Fruit fly (Drosophila melanogaster) whole organism, embryonic: ENCODE measurements around the gene CG13694.

ENCODE experiments used
- ATbp ChIP-seq: fragments of 200-800 bp; sonication (Bioruptor generic); optimal IDR thresholded peaks from 2 replicates; lab custom pipeline; 2017; ENCODE audit warnings: missing biosample characterization, mild to moderate bottlenecking, missing genetic modification characterization, missing genetic modification reagents
- CG10979 ChIP-seq: fragments of 200-800 bp; sonication (Bioruptor generic); optimal IDR thresholded peaks from 2 replicates; lab custom pipeline; 2018; ENCODE audit warnings: missing biosample characterization, mild to moderate bottlenecking, missing genetic modification characterization, moderate library complexity
- CG11560 ChIP-seq: fragments of 200-800 bp; sonication (Bioruptor generic); IDR thresholded peaks from 3 replicates; pipeline ENCODE4 v1.3.6; 2022; ENCODE audit warnings: missing biosample characterization, missing genetic modification characterization
- CG16815 ChIP-seq: fragments of 200-800 bp; sonication (Bioruptor generic); optimal IDR thresholded peaks from 3 replicates; lab custom pipeline; 2017; ENCODE audit warnings: missing biosample characterization, mild to moderate bottlenecking, missing genetic modification characterization
- CG17612 ChIP-seq: fragments of 200-800 bp; sonication (Bioruptor generic); IDR thresholded peaks from 2 replicates; pipeline ENCODE4 v1.3.6; 2022; ENCODE audit warnings: missing biosample characterization, missing genetic modification characterization
- CG18619 ChIP-seq: fragments of 200-800 bp; sonication (Bioruptor generic); optimal IDR thresholded peaks from 3 replicates; lab custom pipeline; 2017; ENCODE audit warnings: missing biosample characterization, mild to moderate bottlenecking, missing genetic modification characterization
- CG2120 ChIP-seq: fragments of 200-800 bp; sonication (Bioruptor generic); optimal IDR thresholded peaks from 3 replicates; lab custom pipeline; 2016; ENCODE audit warnings: missing biosample characterization, missing genetic modification characterization
- CG2875 ChIP-seq: fragments of 200-800 bp; sonication (Bioruptor generic); optimal IDR thresholded peaks from 2 replicates; lab custom pipeline; 2017; ENCODE audit warnings: missing biosample characterization, mild to moderate bottlenecking, missing genetic modification characterization, missing genetic modification reagents
- CG42726 ChIP-seq: fragments of 200-800 bp; sonication (Bioruptor generic); IDR thresholded peaks from 2 replicates; pipeline ENCODE4 v1.3.6; 2022; ENCODE audit warnings: missing biosample characterization, missing genetic modification characterization; ENCODE audit not compliant: partially characterized antibody
- CG4730 ChIP-seq: fragments of 200-800 bp; sonication (Bioruptor generic); IDR thresholded peaks from 2 replicates; pipeline ENCODE4 v1.3.6; 2022; ENCODE audit warnings: missing biosample characterization, missing genetic modification characterization
- CG8281 ChIP-seq: fragments of 200-800 bp; sonication (Bioruptor generic); optimal IDR thresholded peaks from 2 replicates; lab custom pipeline; 2018; ENCODE audit warnings: missing biosample characterization, mild to moderate bottlenecking, missing genetic modification characterization, moderate library complexity
- Dref ChIP-seq: fragments of 200-800 bp; sonication (Bioruptor generic); IDR thresholded peaks from 2 replicates; pipeline ENCODE4 v1.3.6; 2022; ENCODE audit warnings: missing biosample characterization, missing genetic modification characterization
- HLH3B ChIP-seq: fragments of 200-800 bp; sonication (Bioruptor generic); IDR thresholded peaks from 2 replicates; pipeline ENCODE4 v1.3.6; 2022; ENCODE audit warnings: missing biosample characterization, missing genetic modification characterization
- Hand ChIP-seq: fragments of 200-800 bp; sonication (Bioruptor generic); optimal IDR thresholded peaks from 2 replicates; lab custom pipeline; 2017; ENCODE audit warnings: mild to moderate bottlenecking, missing biosample characterization, missing genetic modification reagents, missing genetic modification characterization
- Lhr ChIP-seq: fragments of 200-800 bp; sonication (Bioruptor generic); optimal IDR thresholded peaks from 3 replicates; lab custom pipeline; 2017; ENCODE audit warnings: mild to moderate bottlenecking, missing biosample characterization, missing genetic modification reagents, missing genetic modification characterization
- Lim3 ChIP-seq: fragments of 200-800 bp; sonication (Bioruptor generic); IDR thresholded peaks from 2 replicates; pipeline ENCODE4 v1.3.6; 2022; ENCODE audit warnings: missing biosample characterization, missing genetic modification characterization
- Med ChIP-seq: fragments of 200-800 bp; sonication (Bioruptor generic); peaks from one replicate; lab custom pipeline; 2016; ENCODE audit warnings: missing biosample characterization, missing genetic modification characterization, mild to moderate bottlenecking, inconsistent platforms, moderate library complexity
- Mes4 ChIP-seq: fragments of 200-800 bp; sonication (Bioruptor generic); optimal IDR thresholded peaks from 2 replicates; lab custom pipeline; 2016; ENCODE audit warnings: missing biosample characterization, missing genetic modification characterization
- Nf-YA ChIP-seq: fragments of 200-800 bp; sonication (Bioruptor generic); IDR thresholded peaks from 2 replicates; pipeline ENCODE4 v1.3.6; 2022; ENCODE audit warnings: missing biosample characterization, missing genetic modification characterization
- Opbp ChIP-seq: fragments of 200-800 bp; sonication (Bioruptor generic); IDR thresholded peaks from 3 replicates; pipeline ENCODE4 v1.3.6; 2022; ENCODE audit warnings: missing biosample characterization, missing genetic modification characterization; ENCODE audit not compliant: partially characterized antibody
- Scr ChIP-seq: fragments of 200-800 bp; sonication (Bioruptor generic); IDR thresholded peaks from 2 replicates; pipeline ENCODE4 v1.3.6; 2022; ENCODE audit warnings: missing biosample characterization, missing genetic modification characterization; ENCODE audit not compliant: partially characterized antibody
- Ssrp ChIP-seq: fragments of 200-800 bp; sonication (Bioruptor generic); optimal IDR thresholded peaks from 2 replicates; lab custom pipeline; 2018; ENCODE audit warnings: missing biosample characterization, mild to moderate bottlenecking, missing genetic modification characterization, moderate library complexity
- Taf1 ChIP-seq: fragments of 200-800 bp; sonication (Bioruptor generic); IDR thresholded peaks from 2 replicates; pipeline ENCODE4 v1.3.6; 2022; ENCODE audit warnings: missing biosample characterization, missing genetic modification characterization
- Vsx1 ChIP-seq: fragments of 200-800 bp; sonication (Bioruptor generic); optimal IDR thresholded peaks from 2 replicates; lab custom pipeline; 2017; ENCODE audit warnings: missing biosample characterization, mild to moderate bottlenecking, missing genetic modification characterization, missing genetic modification reagents
- ac ChIP-seq: fragments of 200-800 bp; sonication (Bioruptor generic); optimal IDR thresholded peaks from 3 replicates; lab custom pipeline; 2017; ENCODE audit warnings: missing biosample characterization, mild to moderate bottlenecking, missing genetic modification characterization
- chinmo ChIP-seq: fragments of 200-800 bp; sonication (Bioruptor generic); IDR thresholded peaks from 4 replicates; pipeline ENCODE4 v1.3.6; 2022; ENCODE audit warnings: missing biosample characterization, missing genetic modification characterization; ENCODE audit not compliant: partially characterized antibody
- chn ChIP-seq: fragments of 200-800 bp; sonication (Bioruptor generic); optimal IDR thresholded peaks from 2 replicates; lab custom pipeline; 2016; ENCODE audit warnings: missing biosample characterization, missing genetic modification characterization
- crol ChIP-seq: fragments of 200-800 bp; sonication (Bioruptor generic); IDR thresholded peaks from 2 replicates; pipeline ENCODE4 v1.3.6; 2022; ENCODE audit warnings: missing biosample characterization, missing genetic modification characterization
- crp ChIP-seq, 2 experiments: fragments of 200-800 bp; sonication (Bioruptor generic); optimal IDR thresholded peaks; 2 replicates in 1 of 2; 3 replicates in 1 of 2; lab custom pipeline; 2017; ENCODE audit warnings: missing biosample characterization in 2 of 2, missing genetic modification characterization in 2 of 2, mild to moderate bottlenecking in 1 of 2, moderate library complexity in 1 of 2
- dimm ChIP-seq: fragments of 200-800 bp; sonication (Bioruptor generic); IDR thresholded peaks from 2 replicates; pipeline ENCODE4 v1.3.6; 2022; ENCODE audit warnings: missing biosample characterization, missing genetic modification characterization
- ems ChIP-seq: fragments of 200-800 bp; sonication (Bioruptor generic); optimal IDR thresholded peaks from 3 replicates; lab custom pipeline; 2016; ENCODE audit warnings: missing biosample characterization, missing genetic modification characterization
- fru ChIP-seq: fragments of >200 bp; optimal IDR thresholded peaks from 2 replicates; lab custom pipeline; 2017
- grau ChIP-seq: fragments of 200-800 bp; optimal IDR thresholded peaks from 3 replicates; lab custom pipeline; 2019; ENCODE audit warnings: missing biosample characterization, mild to moderate bottlenecking, missing genetic modification characterization, moderate library complexity
- grn ChIP-seq: fragments of 200-800 bp; sonication (Bioruptor generic); optimal IDR thresholded peaks from 3 replicates; lab custom pipeline; 2017; ENCODE audit warnings: missing biosample characterization, missing genetic modification characterization
- jing ChIP-seq: fragments of 200-800 bp; sonication (Bioruptor generic); optimal IDR thresholded peaks from 2 replicates; lab custom pipeline; 2018; ENCODE audit warnings: missing biosample characterization, mild to moderate bottlenecking, missing genetic modification characterization
- klu ChIP-seq: fragments of 200-800 bp; sonication (Bioruptor generic); IDR thresholded peaks from 2 replicates; pipeline ENCODE4 v1.3.6; 2022; ENCODE audit warnings: missing biosample characterization, missing genetic modification characterization
- luna ChIP-seq: fragments of 200-800 bp; sonication (Bioruptor generic); optimal IDR thresholded peaks from 2 replicates; lab custom pipeline; 2016; ENCODE audit warnings: missing biosample characterization, missing genetic modification characterization
- otp ChIP-seq: fragments of 200-800 bp; sonication (Bioruptor generic); IDR thresholded peaks from 3 replicates; pipeline ENCODE4, ENCODE4 v1.3.6; 2022; ENCODE audit warnings: missing biosample characterization, missing genetic modification characterization
- p53 ChIP-seq: fragments of 200-800 bp; sonication (Bioruptor generic); optimal IDR thresholded peaks from 2 replicates; lab custom pipeline; 2016; ENCODE audit warnings: missing biosample characterization, missing genetic modification characterization
- pan ChIP-seq, 4 experiments: fragments of >200 bp in 3 of 4; fragments of 200-800 bp in 1 of 4; sonication (Bioruptor generic) in 1 of 4; optimal IDR thresholded peaks in 3 of 4; IDR thresholded peaks in 1 of 4; 2 replicates each; pipeline versions ENCODE4 v1.3.6 to Lab custom; 2017 to 2022; ENCODE audit warnings: missing biosample characterization in 2 of 4, missing genetic modification characterization in 2 of 4, mixed read lengths in 1 of 4
- pb ChIP-seq: fragments of 200-800 bp; sonication (Bioruptor generic); optimal IDR thresholded peaks from 3 replicates; lab custom pipeline; 2016; ENCODE audit warnings: missing biosample characterization, missing genetic modification characterization
- psq ChIP-seq: fragments of 200-800 bp; sonication (Bioruptor generic); optimal IDR thresholded peaks from 2 replicates; lab custom pipeline; 2017; ENCODE audit warnings: missing biosample characterization, missing genetic modification characterization
- shn ChIP-seq: fragments of 200-800 bp; sonication (Bioruptor generic); optimal IDR thresholded peaks from 3 replicates; lab custom pipeline; 2016; ENCODE audit warnings: missing biosample characterization, missing genetic modification characterization
- sisA ChIP-seq: fragments of 200-800 bp; sonication (Bioruptor generic); IDR thresholded peaks from 2 replicates; pipeline ENCODE4 v1.3.6; 2022; ENCODE audit warnings: missing biosample characterization, missing genetic modification characterization
- sna ChIP-seq: fragments of 200-800 bp; sonication (Bioruptor generic); IDR thresholded peaks from 2 replicates; pipeline ENCODE4 v1.3.6; 2022; ENCODE audit warnings: missing biosample characterization, missing genetic modification characterization; ENCODE audit not compliant: partially characterized antibody
- trem ChIP-seq: fragments of 200-800 bp; optimal IDR thresholded peaks from 3 replicates; lab custom pipeline; 2019; ENCODE audit warnings: missing biosample characterization, mild to moderate bottlenecking, missing genetic modification characterization, moderate library complexity
- ttk ChIP-seq: fragments of 200-800 bp; sonication (Bioruptor generic); IDR thresholded peaks from 2 replicates; pipeline ENCODE4 v2.1.2; 2022; ENCODE audit warnings: missing biosample characterization, missing genetic modification characterization
- unpg ChIP-seq: fragments of 200-800 bp; sonication (Bioruptor generic); optimal IDR thresholded peaks from 3 replicates; lab custom pipeline; 2018; ENCODE audit warnings: missing biosample characterization, mild to moderate bottlenecking, missing genetic modification characterization, moderate library complexity
- zf30C ChIP-seq: fragments of 200-800 bp; sonication (Bioruptor generic); optimal IDR thresholded peaks from 3 replicates; lab custom pipeline; 2018; ENCODE audit warnings: missing biosample characterization, mild to moderate bottlenecking, missing genetic modification characterization

CG13694 gene

dm6 chr2L:66369-67278 is 49.7 kb downstream of the CG13694 start, which contains the start of gene dbr (continued):
- TF ChIP-seq luna (GFP tag; lab: Kevin White, UChicago), result no peak
- no peak for TF ChIP-seq pb
- peak; percentile 50; the same call in 1 of the 2 replicates for TF ChIP-seq sna (GFP tag; lab: Robert Waterston, UW)
- TF ChIP-seq otp (GFP tag; lab: Robert Waterston, UW), result no peak
- TF ChIP-seq CG17612 (GFP tag; lab: Robert Waterston, UW), result no peak
- TF ChIP-seq Vsx1, result no peak
- no peak for TF ChIP-seq CG16815
- no peak for TF ChIP-seq CG2875 (GFP tag; lab: Kevin White, UChicago)
- TF ChIP-seq CG2120 (GFP tag; lab: Kevin White, UChicago), result no peak
- TF ChIP-seq pan (optimal IDR thresholded peaks at IDR 0.05; lab: Kevin White, UChicago), result no peak
- TF ChIP-seq pan (GFP tag; optimal IDR thresholded peaks at IDR 0.05 in 1 of 2, IDR thresholded peaks at IDR 0.05 in 1 of 2), result no peak
- no peak for TF ChIP-seq trem (tag; lab: Kevin White, UChicago)
- no peak for TF ChIP-seq dimm (GFP tag; lab: Robert Waterston, UW)
- TF ChIP-seq crp (GFP tag; optimal IDR thresholded peaks at IDR 0.05; lab: Kevin White, UChicago), result no peak
- peak; percentile 17 for TF ChIP-seq CG10979 (tag; lab: Kevin White, UChicago)
- no peak for TF ChIP-seq fru (lab: Kevin White, UChicago)
- no peak for TF ChIP-seq psq (GFP tag; lab: Kevin White, UChicago)
- TF ChIP-seq Nf-YA (GFP tag; lab: Robert Waterston, UW), result no peak
- TF ChIP-seq CG8281 (tag; lab: Kevin White, UChicago), result no peak
- TF ChIP-seq Taf1 (GFP tag; lab: Robert Waterston, UW), result no peak
- no peak for TF ChIP-seq Opbp (GFP tag; lab: Robert Waterston, UW)
- no peak for TF ChIP-seq CG4730 (GFP tag; lab: Robert Waterston, UW)
- no peak for TF ChIP-seq ac (GFP tag; lab: Kevin White, UChicago)
- TF ChIP-seq Hand, result peak; percentile 68
- no peak for TF ChIP-seq Dref (GFP tag; lab: Robert Waterston, UW)
- no peak for TF ChIP-seq CG18619
- TF ChIP-seq zf30C (GFP tag; lab: Kevin White, UChicago), result peak; percentile 12
- TF ChIP-seq p53, result no peak
- no peak for TF ChIP-seq ems (GFP tag; lab: Kevin White, UChicago)
- TF ChIP-seq crol (GFP tag; lab: Robert Waterston, UW), result no peak; the same call in 1 of the 2 replicates
- peak; percentile 9 for TF ChIP-seq ATbp (GFP tag; lab: Kevin White, UChicago)
- peak; percentile 89 for TF ChIP-seq chinmo (GFP tag; lab: Robert Waterston, UW)
- TF ChIP-seq ttk (GFP tag; lab: Robert Waterston, UW), result no peak
- TF ChIP-seq Scr (GFP tag; lab: Robert Waterston, UW), result no peak
- TF ChIP-seq sisA, result no peak
- no peak for TF ChIP-seq unpg (GFP tag; lab: Kevin White, UChicago)
- peak; percentile 8 for TF ChIP-seq grau (tag; lab: Kevin White, UChicago)
- no peak for TF ChIP-seq Ssrp (tag; lab: Kevin White, UChicago)
- TF ChIP-seq grn (GFP tag; lab: Kevin White, UChicago), result no peak
- no peak for TF ChIP-seq jing (GFP tag; lab: Kevin White, UChicago)
- TF ChIP-seq HLH3B (GFP tag; lab: Robert Waterston, UW), result no peak
- no peak for TF ChIP-seq Mes4 (GFP tag; lab: Kevin White, UChicago)
- TF ChIP-seq Med, result peak; percentile 65
- TF ChIP-seq CG42726 (GFP tag; lab: Robert Waterston, UW), result no peak
- TF ChIP-seq shn, result no peak
- no peak for TF ChIP-seq chn (GFP tag; lab: Kevin White, UChicago)
- no peak for TF ChIP-seq Lim3 (GFP tag; lab: Robert Waterston, UW)
- TF ChIP-seq CG11560 (tag; lab: Robert Waterston, UW), result no peak
- TF ChIP-seq Lhr, result no peak
- TF ChIP-seq klu (GFP tag; lab: Robert Waterston, UW), result no peak
